Fruit fly (Drosophila melanogaster): Measurements from ENCODE around the gene H.

DNA sequence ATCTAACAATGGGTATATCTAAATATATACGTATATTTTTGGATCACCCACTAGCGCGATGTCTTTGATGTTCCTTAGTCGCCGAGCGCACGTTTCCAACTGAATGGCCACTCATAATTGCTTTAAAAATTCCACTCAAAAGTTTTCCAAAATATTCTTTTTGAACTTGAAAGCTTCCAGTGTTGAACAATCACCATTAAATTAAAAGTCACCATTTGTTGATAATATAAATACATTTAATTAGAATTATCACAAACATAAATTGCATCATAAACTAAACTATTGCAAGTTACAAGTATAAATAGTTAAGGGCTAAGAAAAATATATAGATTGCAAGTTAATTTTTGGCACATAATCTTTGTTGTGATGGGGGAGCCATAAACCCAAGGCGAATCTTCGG is 30.6 kb downstream of the H start, which contains the start of gene GluRIID:
- no peak for TF ChIP-seq fru (GFP tag; optimal IDR thresholded peaks at IDR 0.05)
- TF ChIP-seq CG32264 (GFP tag; optimal IDR thresholded peaks at IDR 0.05) = no peak
- TF ChIP-seq Dfd (GFP tag; optimal IDR thresholded peaks at IDR 0.05) = no peak
- no peak for TF ChIP-seq sv (GFP tag; optimal IDR thresholded peaks at IDR 0.05)
- no peak for TF ChIP-seq lola (GFP tag; optimal IDR thresholded peaks at IDR 0.05)
- no peak for TF ChIP-seq HLH106 (tag; optimal IDR thresholded peaks at IDR 0.05)
- TF ChIP-seq dl (GFP tag; optimal IDR thresholded peaks at IDR 0.05; ENCODE audit: insufficient read depth in 1 of 2, partially characterized antibody in 2 of 2) = no peak
- TF ChIP-seq CG9705 (GFP tag; optimal IDR thresholded peaks at IDR 0.05) = no peak
- no peak for TF ChIP-seq Hr78 (GFP tag; optimal IDR thresholded peaks at IDR 0.05)

Data from whole organism, wandering third instar larva.